Worm (Caenorhabditis elegans): ENCODE data around the gene Y73B6BL.44.

ce11 chrIV:6526522-6526921, 33.1 kb downstream of the Y73B6BL.44 start:
- no peak for TF ChIP-seq unc-39 (tag; optimal IDR thresholded peaks at IDR 0.05)
- TF ChIP-seq nhr-25 (tag; optimal IDR thresholded peaks at IDR 0.05), result no peak
- TF ChIP-seq elt-3 (tag; optimal IDR thresholded peaks at IDR 0.05), result no peak
- no peak for TF ChIP-seq skn-1 (tag; optimal IDR thresholded peaks at IDR 0.05)
- TF ChIP-seq fkh-10 (GFP tag; optimal IDR thresholded peaks at IDR 0.05), result no peak
- TF ChIP-seq nhr-28 (tag; optimal IDR thresholded peaks at IDR 0.05), result no peak
- TF ChIP-seq lsy-12 (tag; optimal IDR thresholded peaks at IDR 0.05), result no peak
- TF ChIP-seq snpc-4 (tag; optimal IDR thresholded peaks at IDR 0.05), result no peak
- TF ChIP-seq aly-2 (tag; optimal IDR thresholded peaks at IDR 0.05), result no peak
- TF ChIP-seq jun-1 (tag; optimal IDR thresholded peaks at IDR 0.05), result no peak
- no peak for TF ChIP-seq R02D3.7 (tag; optimal IDR thresholded peaks at IDR 0.05)
- no peak for TF ChIP-seq ceh-28 (tag; optimal IDR thresholded peaks at IDR 0.05)
- TF ChIP-seq zag-1 (tag; optimal IDR thresholded peaks at IDR 0.05), result no peak
- no peak for TF ChIP-seq fos-1 (tag; optimal IDR thresholded peaks at IDR 0.05)
